Fruit fly (Drosophila melanogaster) whole organism, embryonic: Measurements from ENCODE around the gene Agpat3.

Source experiments
- ATbp ChIP-seq: fragments of 200-800 bp; sonication (Bioruptor generic); optimal IDR thresholded peaks from 2 replicates; lab custom pipeline; 2017; ENCODE audit warnings: missing biosample characterization, mild to moderate bottlenecking, missing genetic modification characterization, missing genetic modification reagents
- Awh ChIP-seq: fragments of 200-800 bp; sonication (Bioruptor generic); IDR thresholded peaks from 2 replicates; pipeline ENCODE4, ENCODE4 v1.3.6; 2022; ENCODE audit warnings: missing biosample characterization, missing genetic modification characterization
- B-H2 ChIP-seq: fragments of 200-800 bp; sonication (Bioruptor generic); optimal IDR thresholded peaks from 2 replicates; lab custom pipeline; 2018; ENCODE audit warnings: missing biosample characterization, mild to moderate bottlenecking, missing genetic modification characterization
- Blimp-1 ChIP-seq: fragments of 200-800 bp; sonication (Bioruptor generic); optimal IDR thresholded peaks from 3 replicates; lab custom pipeline; 2018; ENCODE audit warnings: missing biosample characterization, missing genetic modification characterization, mild to moderate bottlenecking, moderate library complexity, missing genetic modification reagents
- CG11398 ChIP-seq: fragments of 200-800 bp; sonication (Bioruptor generic); optimal IDR thresholded peaks from 2 replicates; lab custom pipeline; 2016; ENCODE audit warnings: missing biosample characterization, missing genetic modification characterization
- CG11560 ChIP-seq: fragments of 200-800 bp; sonication (Bioruptor generic); IDR thresholded peaks from 3 replicates; pipeline ENCODE4 v1.3.6; 2022; ENCODE audit warnings: missing biosample characterization, missing genetic modification characterization
- CG12769 ChIP-seq: fragments of 200-800 bp; sonication (Bioruptor generic); optimal IDR thresholded peaks from 2 replicates; lab custom pipeline; 2019; ENCODE audit warnings: missing biosample characterization, mild to moderate bottlenecking, missing genetic modification characterization, moderate library complexity
- CG13287 ChIP-seq: fragments of 200-800 bp; sonication (Bioruptor generic); IDR thresholded peaks from 2 replicates; pipeline ENCODE4 v1.3.6; 2022; ENCODE audit warnings: missing biosample characterization, missing genetic modification characterization; ENCODE audit not compliant: partially characterized antibody
- CG15073 ChIP-seq: fragments of 200-800 bp; sonication (Bioruptor generic); optimal IDR thresholded peaks from 2 replicates; lab custom pipeline; 2016; ENCODE audit warnings: missing biosample characterization, missing genetic modification characterization
- CG1529 ChIP-seq: fragments of 200-800 bp; sonication (Bioruptor generic); optimal IDR thresholded peaks from 3 replicates; lab custom pipeline; 2018; ENCODE audit warnings: missing biosample characterization, missing genetic modification characterization
- CG17612 ChIP-seq: fragments of 200-800 bp; sonication (Bioruptor generic); IDR thresholded peaks from 2 replicates; pipeline ENCODE4 v1.3.6; 2022; ENCODE audit warnings: missing biosample characterization, missing genetic modification characterization
- CG17802 ChIP-seq: fragments of 200-800 bp; sonication (Bioruptor generic); optimal IDR thresholded peaks from 2 replicates; lab custom pipeline; 2018; ENCODE audit warnings: missing biosample characterization, mild to moderate bottlenecking, missing genetic modification characterization, moderate library complexity
- CG2202 ChIP-seq: fragments of 200-800 bp; sonication (Bioruptor generic); optimal IDR thresholded peaks from 2 replicates; lab custom pipeline; 2018; ENCODE audit warnings: missing biosample characterization, mild to moderate bottlenecking, missing genetic modification characterization
- CG2712 ChIP-seq: fragments of 200-800 bp; optimal IDR thresholded peaks from 3 replicates; lab custom pipeline; 2019; ENCODE audit warnings: missing biosample characterization, mild to moderate bottlenecking, missing genetic modification characterization, moderate library complexity
- CG30431 ChIP-seq: fragments of 200-800 bp; sonication (Bioruptor generic); optimal IDR thresholded peaks from 2 replicates; lab custom pipeline; 2017; ENCODE audit warnings: missing biosample characterization, missing genetic modification characterization
- CG32532 ChIP-seq: fragments of 200-800 bp; sonication (Bioruptor generic); IDR thresholded peaks from 2 replicates; pipeline ENCODE4 v1.3.6; 2022; ENCODE audit warnings: missing biosample characterization, missing genetic modification characterization
- CG3281 ChIP-seq: fragments of 200-800 bp; sonication (Bioruptor generic); optimal IDR thresholded peaks from 3 replicates; lab custom pipeline; 2017; ENCODE audit warnings: missing biosample characterization, mild to moderate bottlenecking, missing genetic modification characterization
- CG5180 ChIP-seq: fragments of 200-800 bp; sonication (Bioruptor generic); optimal IDR thresholded peaks from 3 replicates; lab custom pipeline; 2017; ENCODE audit warnings: missing biosample characterization, missing genetic modification characterization, mild to moderate bottlenecking, moderate library complexity, missing genetic modification reagents
- CG6854 ChIP-seq: fragments of 200-800 bp; sonication (Bioruptor generic); optimal IDR thresholded peaks from 3 replicates; lab custom pipeline; 2017; ENCODE audit warnings: missing biosample characterization, mild to moderate bottlenecking, missing genetic modification characterization
- CG8924 ChIP-seq: fragments of 200-800 bp; optimal IDR thresholded peaks from 3 replicates; lab custom pipeline; 2019; ENCODE audit warnings: missing biosample characterization, mild to moderate bottlenecking, missing genetic modification characterization, moderate library complexity
- Dbx ChIP-seq: fragments of 200-800 bp; sonication (Bioruptor generic); IDR thresholded peaks from 3 replicates; pipeline ENCODE4 v1.3.6; 2022; ENCODE audit warnings: missing biosample characterization, missing genetic modification characterization
- E2f2 ChIP-seq: fragments of 200-800 bp; sonication (Bioruptor generic); IDR thresholded peaks from 2 replicates; pipeline ENCODE4 v1.3.6; 2022; ENCODE audit warnings: missing biosample characterization, missing genetic modification characterization
- Eip74EF ChIP-seq, 2 experiments: fragments of 200-800 bp in 1 of 2; fragments of >200 bp in 1 of 2; sonication (Bioruptor generic) in 1 of 2; optimal IDR thresholded peaks; 2 replicates each; lab custom pipeline; 2017 to 2019; ENCODE audit warnings: missing biosample characterization in 2 of 2, missing genetic modification characterization in 2 of 2, mild to moderate bottlenecking in 1 of 2, moderate library complexity in 1 of 2
- Ets65A ChIP-seq: fragments of 200-800 bp; sonication (Bioruptor generic); peaks from one replicate; lab custom pipeline; 2016; ENCODE audit warnings: missing biosample characterization, missing genetic modification characterization
- HLH54F ChIP-seq: fragments of 200-800 bp; sonication (Bioruptor generic); optimal IDR thresholded peaks from 3 replicates; lab custom pipeline; 2016; ENCODE audit warnings: missing biosample characterization, missing genetic modification characterization
- HmgZ ChIP-seq: fragments of 200-800 bp; sonication (Bioruptor generic); optimal IDR thresholded peaks from 2 replicates; lab custom pipeline; 2018; ENCODE audit warnings: missing biosample characterization, mild to moderate bottlenecking, missing genetic modification characterization
- Hr78 ChIP-seq, 2 experiments: fragments of 200-800 bp in 1 of 2; fragments of >200 bp in 1 of 2; sonication (Bioruptor generic) in 1 of 2; optimal IDR thresholded peaks; 2 replicates each; lab custom pipeline; 2017 to 2019; ENCODE audit warnings: missing biosample characterization in 2 of 2, missing genetic modification characterization in 2 of 2, mild to moderate bottlenecking in 1 of 2, moderate library complexity in 1 of 2
- Med ChIP-seq: fragments of 200-800 bp; sonication (Bioruptor generic); peaks from one replicate; lab custom pipeline; 2016; ENCODE audit warnings: missing biosample characterization, missing genetic modification characterization, mild to moderate bottlenecking, inconsistent platforms, moderate library complexity
- Pdp1 ChIP-seq, 2 experiments: fragments of 200-800 bp; sonication (Bioruptor generic); optimal IDR thresholded peaks; 3 replicates each; lab custom pipeline; 2016; ENCODE audit warnings: missing biosample characterization in 2 of 2, missing genetic modification characterization in 2 of 2, mild to moderate bottlenecking in 1 of 2, moderate library complexity in 1 of 2
- Side ChIP-seq: fragments of 200-800 bp; sonication (Bioruptor generic); optimal IDR thresholded peaks from 2 replicates; lab custom pipeline; 2016; ENCODE audit warnings: missing biosample characterization, missing genetic modification characterization
- Sry-δ ChIP-seq: fragments of 200-800 bp; sonication (Bioruptor generic); optimal IDR thresholded peaks from 2 replicates; lab custom pipeline; 2016; ENCODE audit warnings: missing biosample characterization, missing genetic modification characterization
- abd-A ChIP-seq: fragments of 200-800 bp; sonication (Bioruptor generic); optimal IDR thresholded peaks from 3 replicates; lab custom pipeline; 2019; ENCODE audit warnings: missing biosample characterization, mild to moderate bottlenecking, missing genetic modification characterization, moderate library complexity
- chinmo ChIP-seq: fragments of 200-800 bp; sonication (Bioruptor generic); IDR thresholded peaks from 4 replicates; pipeline ENCODE4 v1.3.6; 2022; ENCODE audit warnings: missing biosample characterization, missing genetic modification characterization; ENCODE audit not compliant: partially characterized antibody
- dimm ChIP-seq: fragments of 200-800 bp; sonication (Bioruptor generic); IDR thresholded peaks from 2 replicates; pipeline ENCODE4 v1.3.6; 2022; ENCODE audit warnings: missing biosample characterization, missing genetic modification characterization
- ftz-f1 ChIP-seq: fragments of 200-800 bp; sonication (Bioruptor generic); optimal IDR thresholded peaks from 2 replicates; lab custom pipeline; 2016; ENCODE audit warnings: missing biosample characterization, missing genetic modification characterization
- lov ChIP-seq, 2 experiments: fragments of 200-800 bp in 1 of 2; fragments of >200 bp in 1 of 2; sonication (Bioruptor generic) in 1 of 2; IDR thresholded peaks in 1 of 2; optimal IDR thresholded peaks in 1 of 2; 2 replicates in 1 of 2; 3 replicates in 1 of 2; pipeline versions ENCODE4 v1.3.6 to Lab custom; 2017 to 2022; ENCODE audit warnings: missing biosample characterization in 1 of 2, missing genetic modification characterization in 1 of 2
- oc ChIP-seq: fragments of 200-800 bp; sonication (Bioruptor generic); optimal IDR thresholded peaks from 2 replicates; lab custom pipeline; 2018; ENCODE audit warnings: missing biosample characterization, mild to moderate bottlenecking, missing genetic modification characterization, moderate library complexity
- odd ChIP-seq: fragments of 200-800 bp; sonication (Bioruptor generic); optimal IDR thresholded peaks from 2 replicates; lab custom pipeline; 2017; ENCODE audit warnings: missing biosample characterization, mild to moderate bottlenecking, missing genetic modification characterization
- onecut ChIP-seq: fragments of 200-800 bp; sonication (Bioruptor generic); IDR thresholded peaks from 2 replicates; pipeline ENCODE4 v1.3.6; 2022; ENCODE audit warnings: missing biosample characterization, missing genetic modification characterization
- pan ChIP-seq, 4 experiments: fragments of >200 bp in 3 of 4; fragments of 200-800 bp in 1 of 4; sonication (Bioruptor generic) in 1 of 4; optimal IDR thresholded peaks in 3 of 4; IDR thresholded peaks in 1 of 4; 2 replicates each; pipeline versions ENCODE4 v1.3.6 to Lab custom; 2017 to 2022; ENCODE audit warnings: missing biosample characterization in 2 of 4, missing genetic modification characterization in 2 of 4, mixed read lengths in 1 of 4
- pfk ChIP-seq: fragments of 200-800 bp; sonication (Bioruptor generic); optimal IDR thresholded peaks from 2 replicates; lab custom pipeline; 2018; ENCODE audit warnings: missing biosample characterization, mild to moderate bottlenecking, missing genetic modification characterization, moderate library complexity
- phol ChIP-seq: fragments of 200-800 bp; sonication (Bioruptor generic); optimal IDR thresholded peaks from 3 replicates; lab custom pipeline; 2018; ENCODE audit warnings: missing biosample characterization, mild to moderate bottlenecking, missing genetic modification characterization, moderate library complexity
- pros ChIP-seq: fragments of 200-800 bp; sonication (Bioruptor generic); optimal IDR thresholded peaks from 3 replicates; lab custom pipeline; 2019; ENCODE audit warnings: missing biosample characterization, mild to moderate bottlenecking, missing genetic modification characterization, moderate library complexity
- sisA ChIP-seq: fragments of 200-800 bp; sonication (Bioruptor generic); IDR thresholded peaks from 2 replicates; pipeline ENCODE4 v1.3.6; 2022; ENCODE audit warnings: missing biosample characterization, missing genetic modification characterization
- ttk ChIP-seq: fragments of 200-800 bp; sonication (Bioruptor generic); IDR thresholded peaks from 2 replicates; pipeline ENCODE4 v2.1.2; 2022; ENCODE audit warnings: missing biosample characterization, missing genetic modification characterization
- unc-4 ChIP-seq: fragments of 200-800 bp; sonication (Bioruptor generic); IDR thresholded peaks from 2 replicates; pipeline ENCODE4 v1.3.6; 2022; ENCODE audit warnings: missing biosample characterization, missing genetic modification characterization; ENCODE audit not compliant: partially characterized antibody
- vvl ChIP-seq: fragments of 200-800 bp; sonication (Bioruptor generic); IDR thresholded peaks from 2 replicates; pipeline ENCODE4 v1.3.6; 2022; ENCODE audit warnings: missing biosample characterization, missing genetic modification characterization
- z ChIP-seq: fragments of 200-800 bp; sonication (Bioruptor generic); IDR thresholded peaks from 3 replicates; pipeline ENCODE4 v1.3.6; 2022; ENCODE audit warnings: missing biosample characterization, missing genetic modification characterization

Gene Agpat3

DNA sequence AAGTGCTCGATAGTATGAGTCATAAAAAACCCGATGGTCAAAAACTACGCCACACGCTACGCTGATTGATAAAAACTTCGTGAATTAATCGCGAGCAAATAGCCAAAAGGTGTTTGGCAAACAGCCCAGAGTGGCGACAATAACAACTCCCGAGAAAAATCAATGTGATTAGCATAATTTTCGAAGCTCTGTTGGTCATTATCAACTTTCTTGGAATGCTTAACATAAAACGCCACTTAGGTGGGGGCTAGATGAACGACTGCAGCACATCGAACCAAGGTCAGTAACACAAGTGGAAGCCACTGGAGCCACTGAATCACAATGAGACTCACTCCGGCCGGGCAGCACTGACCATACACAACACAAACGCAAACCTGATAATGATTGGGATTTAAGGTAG is 48.0 kb downstream of the Agpat3 start (continued):
- TF ChIP-seq chinmo (GFP tag; lab: Robert Waterston, UW) = peak; percentile 71; the same call in 1 of the 4 replicates
- peak; percentile 20 for TF ChIP-seq Med
- TF ChIP-seq unc-4 (GFP tag; lab: Robert Waterston, UW) = no peak
- TF ChIP-seq CG8924 (tag; lab: Kevin White, UChicago) = no peak
- peak; percentile 47 for TF ChIP-seq oc (tag; lab: Kevin White, UChicago)
- no peak for TF ChIP-seq phol (tag; lab: Kevin White, UChicago)
- TF ChIP-seq pros (GFP tag; lab: Kevin White, UChicago) = peak; percentile 62
- peak; percentile 61 for TF ChIP-seq onecut (GFP tag; lab: Robert Waterston, UW)
- TF ChIP-seq CG17802 (tag; lab: Kevin White, UChicago) = no peak
- no peak for TF ChIP-seq CG3281
- peak; percentile 83 for TF ChIP-seq vvl (GFP tag; lab: Robert Waterston, UW)
- TF ChIP-seq odd (GFP tag; lab: Kevin White, UChicago) = no peak
- peak; percentile 2 for TF ChIP-seq Ets65A (GFP tag; lab: Kevin White, UChicago)
- no peak for TF ChIP-seq CG2202
- no peak for TF ChIP-seq abd-A (tag; lab: Kevin White, UChicago)
- no peak for TF ChIP-seq CG6854
- TF ChIP-seq z (GFP tag; lab: Robert Waterston, UW) = no peak
- TF ChIP-seq CG30431 = no peak
- no peak for TF ChIP-seq pan (optimal IDR thresholded peaks at IDR 0.05; lab: Kevin White, UChicago)
- TF ChIP-seq pan (GFP tag; optimal IDR thresholded peaks at IDR 0.05 in 1 of 2, IDR thresholded peaks at IDR 0.05 in 1 of 2) = no peak
- TF ChIP-seq lov (optimal IDR thresholded peaks at IDR 0.05; lab: Kevin White, UChicago) = no peak
- TF ChIP-seq lov (GFP tag; IDR thresholded peaks at IDR 0.05; lab: Robert Waterston, UW) = no peak
- no peak for TF ChIP-seq Eip74EF (GFP tag; optimal IDR thresholded peaks at IDR 0.05; lab: Kevin White, UChicago)
- TF ChIP-seq pfk (GFP tag; lab: Kevin White, UChicago) = no peak
- peak; percentile 63 for TF ChIP-seq Blimp-1 (GFP tag; lab: Kevin White, UChicago)
- no peak for TF ChIP-seq CG11398 (GFP tag; lab: Kevin White, UChicago)
- peak; percentile 47 for TF ChIP-seq Awh (GFP tag; lab: Robert Waterston, UW)
- 0 out of 2 replicates have a peak, but pooled peaks have one; percentile 10 for TF ChIP-seq CG32532 (GFP tag; lab: Robert Waterston, UW)
- TF ChIP-seq CG12769 (tag; lab: Kevin White, UChicago) = peak; percentile 68
- TF ChIP-seq HmgZ (tag; lab: Kevin White, UChicago) = no peak

DNA sequence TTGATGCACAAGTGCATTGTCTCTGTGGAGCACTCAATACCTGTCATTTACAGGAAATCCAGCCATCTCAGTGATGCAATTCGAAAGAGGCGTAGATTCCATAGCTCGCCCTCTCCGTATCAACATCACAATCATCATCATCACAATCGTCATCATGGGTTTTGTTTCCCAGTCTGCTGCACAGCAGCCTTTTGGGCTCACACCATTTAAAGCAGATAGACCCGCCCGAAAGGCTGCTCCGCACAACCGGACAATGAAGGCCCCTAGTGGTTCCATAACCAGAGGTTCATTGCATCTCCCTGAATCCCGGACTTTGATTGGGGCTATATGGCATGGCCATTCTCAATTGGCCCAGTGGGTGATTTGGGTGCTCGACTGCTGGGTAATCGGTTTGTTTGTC is 50.9 kb downstream of the Agpat3 start:
- no peak for TF ChIP-seq ATbp
- TF ChIP-seq HLH54F (GFP tag; lab: Kevin White, UChicago) = no peak
- no peak for TF ChIP-seq ttk (GFP tag; lab: Robert Waterston, UW)
- no peak for TF ChIP-seq CG5180
- TF ChIP-seq CG11560 (tag; lab: Robert Waterston, UW) = no peak
- no peak for TF ChIP-seq Sry-δ
- TF ChIP-seq sisA (GFP tag; lab: Robert Waterston, UW) = no peak
- peak; percentile 9; the same call in 1 of the 2 replicates for TF ChIP-seq E2f2 (GFP tag; lab: Robert Waterston, UW)
- TF ChIP-seq vvl (GFP tag; lab: Robert Waterston, UW) = peak; percentile 24; the same call in 1 of the 2 replicates
- no peak for TF ChIP-seq CG15073 (GFP tag; lab: Kevin White, UChicago)
- TF ChIP-seq Blimp-1 (GFP tag; lab: Kevin White, UChicago) = no peak
- TF ChIP-seq Hr78 (GFP tag; optimal IDR thresholded peaks at IDR 0.05; lab: Kevin White, UChicago) = no peak
- TF ChIP-seq CG2712 (tag; lab: Kevin White, UChicago) = no peak
- peak in 1 of 2 experiments; percentile 65 for TF ChIP-seq Pdp1 (GFP tag; optimal IDR thresholded peaks at IDR 0.05; lab: Kevin White, UChicago)
- no peak for TF ChIP-seq CG1529 (GFP tag; lab: Kevin White, UChicago)
- TF ChIP-seq CG12769 (tag; lab: Kevin White, UChicago) = peak; percentile 46
- peak; percentile 44 for TF ChIP-seq ftz-f1 (GFP tag; lab: Kevin White, UChicago)
- TF ChIP-seq B-H2 = no peak
- TF ChIP-seq Side (GFP tag; lab: Kevin White, UChicago) = no peak
- TF ChIP-seq CG17612 (GFP tag; lab: Robert Waterston, UW) = peak; percentile 35; the same call in 1 of the 2 replicates
- no peak for TF ChIP-seq Dbx (GFP tag; lab: Robert Waterston, UW)
- no peak for TF ChIP-seq dimm (GFP tag; lab: Robert Waterston, UW)
- TF ChIP-seq CG13287 = peak; percentile 45; the same call in 1 of the 2 replicates
